Worm (Caenorhabditis elegans) whole organism, early embryonic: ENCODE results near the gene C18D1.2.

Experiments used
- B0310.2 ChIP-seq: sonication (generic microtip); optimal IDR thresholded peaks from 2 replicates; lab custom pipeline; 2016; ENCODE audit warnings: mild to moderate bottlenecking, missing genetic modification characterization, missing compliant biosample characterization
- F13C5.2 ChIP-seq: sonication (generic microtip); optimal IDR thresholded peaks from 2 replicates; lab custom pipeline; 2017; ENCODE audit warnings: mild to moderate bottlenecking, missing genetic modification characterization, inconsistent platforms, missing compliant biosample characterization
- aly-1 ChIP-seq: sonication (generic microtip); optimal IDR thresholded peaks from 2 replicates; lab custom pipeline; 2016; ENCODE audit warnings: missing genetic modification characterization, missing compliant biosample characterization
- ama-1 ChIP-seq: fragments of 150-350 bp; optimal IDR thresholded peaks from 2 replicates; lab custom pipeline; 2014
- ceh-13 ChIP-seq: fragments of 200-800 bp; sonication (Bioruptor generic); optimal IDR thresholded peaks from 2 replicates; lab custom pipeline; 2018; ENCODE audit warnings: mild to moderate bottlenecking, missing genetic modification characterization, missing compliant biosample characterization
- ceh-36 ChIP-seq: sonication (generic microtip); optimal IDR thresholded peaks from 2 replicates; lab custom pipeline; 2016; ENCODE audit warnings: missing genetic modification characterization, inconsistent platforms, missing compliant biosample characterization
- ets-7 ChIP-seq: sonication (generic microtip); optimal IDR thresholded peaks from 2 replicates; lab custom pipeline; 2016; ENCODE audit warnings: missing genotype, missing genetic modification characterization, missing compliant biosample characterization
- flt-1 ChIP-seq: fragments of 200-800 bp; sonication (Bioruptor generic); IDR thresholded peaks from 2 replicates; pipeline ENCODE4 v1.3.6; 2022; ENCODE audit warnings: missing genetic modification characterization, missing compliant biosample characterization
- hmbx-1 ChIP-seq: sonication (generic microtip); optimal IDR thresholded peaks from 2 replicates; lab custom pipeline; 2016; ENCODE audit warnings: mild to moderate bottlenecking, missing genetic modification characterization, missing compliant biosample characterization
- hmg-4 ChIP-seq: fragments of 200-800 bp; sonication (Bioruptor generic); optimal IDR thresholded peaks from 2 replicates; lab custom pipeline; 2018; ENCODE audit warnings: mild to moderate bottlenecking, missing genetic modification characterization, missing compliant biosample characterization
- hnd-1 ChIP-seq: sonication (generic microtip); optimal IDR thresholded peaks from 2 replicates; lab custom pipeline; 2016; ENCODE audit warnings: missing genetic modification characterization, missing compliant biosample characterization
- pes-1 ChIP-seq: fragments of 200-800 bp; sonication (Bioruptor generic); IDR thresholded peaks from 2 replicates; pipeline ENCODE4 v1.3.6; 2022; ENCODE audit warnings: missing genetic modification reagents, missing genetic modification characterization, missing compliant biosample characterization
- scrt-1 ChIP-seq: fragments of 200-800 bp; sonication (Bioruptor generic); IDR thresholded peaks from 2 replicates; pipeline ENCODE4 v1.3.6; 2022; ENCODE audit warnings: missing genetic modification characterization, missing compliant biosample characterization
- sea-1 ChIP-seq: fragments of 200-800 bp; sonication (Bioruptor generic); conservative IDR thresholded peaks from 2 replicates; pipeline ENCODE4 v1.3.6; 2022; ENCODE audit warnings: missing genetic modification characterization, missing compliant biosample characterization
- tbx-11 ChIP-seq: fragments of 200-800 bp; sonication (Bioruptor generic); IDR thresholded peaks from 2 replicates; pipeline ENCODE4 v1.3.6; 2022; ENCODE audit warnings: missing genetic modification characterization, missing compliant biosample characterization
- tbx-37 ChIP-seq: fragments of 200-800 bp; sonication (Bioruptor generic); conservative IDR thresholded peaks from 2 replicates; pipeline ENCODE4 v1.3.6; 2022; ENCODE audit warnings: missing genetic modification reagents, missing genetic modification characterization, missing compliant biosample characterization
- tra-4 ChIP-seq: sonication (generic microtip); optimal IDR thresholded peaks from 2 replicates; lab custom pipeline; 2017; ENCODE audit warnings: missing genetic modification characterization, missing compliant biosample characterization

C18D1.2 gene

ce11 chrII:10035425-10035824 is 21.4 kb upstream of the C18D1.2 start:
- TF ChIP-seq tbx-11 (GFP tag; lab: Robert Waterston, UW) = no peak
- TF ChIP-seq hmbx-1 (tag; lab: Kevin White, UChicago) = no peak
- no peak for TF ChIP-seq flt-1 (GFP tag; lab: Robert Waterston, UW)
- TF ChIP-seq B0310.2 (tag; lab: Kevin White, UChicago) = no peak
- TF ChIP-seq tra-4 (tag; lab: Kevin White, UChicago) = no peak
- no peak for TF ChIP-seq hmg-4 (GFP tag; lab: Kevin White, UChicago)
- no peak for TF ChIP-seq ets-7
- no peak for TF ChIP-seq scrt-1
- TF ChIP-seq ceh-13 (GFP tag; lab: Kevin White, UChicago) = no peak
- TF ChIP-seq aly-1 (tag; lab: Kevin White, UChicago) = no peak
- TF ChIP-seq tbx-37 = no peak
- TF ChIP-seq pes-1 = no peak
- TF ChIP-seq sea-1 = no peak
- no peak for TF ChIP-seq ama-1 (lab: Kevin White, UChicago)
- no peak for TF ChIP-seq ceh-36 (tag; lab: Kevin White, UChicago)
- no peak for TF ChIP-seq F13C5.2 (tag; lab: Kevin White, UChicago)
- no peak for TF ChIP-seq hnd-1

ce11 chrII:10039799-10040198 is 17.0 kb upstream of the C18D1.2 start, which contains the start of gene let-268:
TSS of gene let-268 (minus strand) at chrII:10039980.
- TF ChIP-seq flt-1 (GFP tag; lab: Robert Waterston, UW) = no peak
- TF ChIP-seq tra-4 (tag; lab: Kevin White, UChicago) = no peak
- TF ChIP-seq hmg-4 (GFP tag; lab: Kevin White, UChicago) = no peak

ce11 chrII:10040834-10041233 is 16.0 kb upstream of the C18D1.2 start, which contains the start of gene ogr-2:
TSS of gene ogr-2 (plus strand) at chrII:10041134.
- TF ChIP-seq ceh-36 (tag; lab: Kevin White, UChicago) (no peak), flt-1 (GFP tag; lab: Robert Waterston, UW) (no peak), ets-7 (no peak), tbx-11 (GFP tag; lab: Robert Waterston, UW) (no peak), F13C5.2 (tag; lab: Kevin White, UChicago) (no peak), pes-1 (no peak), tbx-37 (no peak), scrt-1 (no peak), ceh-13 (GFP tag; lab: Kevin White, UChicago) (no peak), aly-1 (tag; lab: Kevin White, UChicago) (no peak), B0310.2 (tag; lab: Kevin White, UChicago) (no peak), hmg-4 (GFP tag; lab: Kevin White, UChicago) (no peak), hnd-1 (no peak), tra-4 (tag; lab: Kevin White, UChicago) (no peak), sea-1 (no peak)

- TF ChIP-seq ets-7 = no peak
- TF ChIP-seq F13C5.2 (tag; lab: Kevin White, UChicago) = peak; percentile 30
Measured at ce11 chrII:10044961-10045360, 11.8 kb upstream of the C18D1.2 start, which contains the start of the genes F52H3.11 and bath-38. TSS of gene F52H3.11 (minus strand) at chrII:10045163. TSS of gene bath-38 (minus strand) at chrII:10045270.

ce11 chrII:10045670-10046069 is 11.1 kb upstream of the C18D1.2 start:
- TF ChIP-seq ceh-36 (tag; lab: Kevin White, UChicago) (no peak), tbx-37 (no peak), hmg-4 (GFP tag; lab: Kevin White, UChicago) (no peak), hnd-1 (no peak), hmbx-1 (tag; lab: Kevin White, UChicago) (no peak), ets-7 (no peak), pes-1 (no peak)

- no peak for TF ChIP-seq scrt-1
- TF ChIP-seq ceh-13 (GFP tag; lab: Kevin White, UChicago) = no peak
- TF ChIP-seq pes-1 = no peak
- no peak for TF ChIP-seq sea-1
- no peak for TF ChIP-seq tbx-37
- no peak for TF ChIP-seq ceh-36 (tag; lab: Kevin White, UChicago)
- TF ChIP-seq B0310.2 (tag; lab: Kevin White, UChicago) = no peak
- no peak for TF ChIP-seq ama-1 (lab: Kevin White, UChicago)
- TF ChIP-seq flt-1 (GFP tag; lab: Robert Waterston, UW) = no peak
- no peak for TF ChIP-seq aly-1 (tag; lab: Kevin White, UChicago)
- TF ChIP-seq tbx-11 (GFP tag; lab: Robert Waterston, UW) = no peak
- no peak for TF ChIP-seq hmg-4 (GFP tag; lab: Kevin White, UChicago)
Measured at ce11 chrII:10048568-10048967, 8.2 kb upstream of the C18D1.2 start, which contains the start of gene flp-4. TSS of gene flp-4 (plus strand) at chrII:10048868.

ce11 chrII:10051485-10051884 is 5.3 kb upstream of the C18D1.2 start:
- TF ChIP-seq aly-1 (tag; lab: Kevin White, UChicago) = no peak

- no peak for TF ChIP-seq F13C5.2 (tag; lab: Kevin White, UChicago)
Measured at ce11 chrII:10060508-10060907, 3.7 kb downstream of the C18D1.2 start, which contains the start of gene stg-1. TSS of gene stg-1 (minus strand) at chrII:10060660.

- TF ChIP-seq sea-1 (0 out of 2 replicates have a peak, but pooled peaks have one; percentile 46), hmg-4 (GFP tag; lab: Kevin White, UChicago) (peak; percentile 83), scrt-1 (0 out of 2 replicates have a peak, but pooled peaks have one; percentile 43), pes-1 (peak; percentile 55), tra-4 (tag; lab: Kevin White, UChicago) (no peak), ama-1 (lab: Kevin White, UChicago) (no peak), flt-1 (GFP tag; lab: Robert Waterston, UW) (peak; percentile 49; the same call in 1 of the 2 replicates), ceh-36 (tag; lab: Kevin White, UChicago) (peak; percentile 5)
Measured at ce11 chrII:10065472-10065871, 8.7 kb downstream of the C18D1.2 start.
